Worm (Caenorhabditis elegans) whole organism, L4/young adult: Measurements from ENCODE around the gene C08G5.7.

Experiments used
- W03F9.2 ChIP-seq: fragments of 150-350 bp; optimal IDR thresholded peaks from 2 replicates; lab custom pipeline; 2014; ENCODE audit warnings: missing biosample characterization, missing genetic modification characterization
- dao-5 ChIP-seq: sonication (generic microtip); optimal IDR thresholded peaks from 2 replicates; lab custom pipeline; 2016; ENCODE audit warnings: missing genotype, missing genetic modification characterization, moderate library complexity, missing compliant biosample characterization
- him-1 ChIP-seq: sonication (generic microtip); optimal IDR thresholded peaks from 2 replicates; lab custom pipeline; 2016; ENCODE audit warnings: missing genotype, missing genetic modification reagents, missing genetic modification characterization, missing compliant biosample characterization

DNA sequence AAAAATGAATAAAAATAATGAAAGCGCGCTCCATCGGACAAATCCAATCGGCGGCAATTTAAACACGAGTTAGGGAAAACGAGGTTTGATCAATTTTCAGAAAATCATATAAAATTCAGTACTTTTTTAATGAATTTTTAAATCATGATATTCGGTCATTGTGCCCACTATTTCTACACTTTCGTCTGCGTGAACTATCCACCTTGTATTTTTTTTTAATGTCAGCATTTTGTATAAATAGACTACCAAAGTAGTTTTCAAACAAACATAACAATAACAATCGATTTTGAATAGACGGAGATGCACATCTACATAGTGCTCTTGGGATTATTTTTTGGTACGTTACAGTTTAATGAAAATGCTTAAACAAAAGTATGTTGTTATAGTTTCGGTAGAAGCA lies 23.0 kb upstream of the C08G5.7 start, which contains the start of gene F46F5.15:
- TF ChIP-seq him-1 (tag; lab: Kevin White, UChicago) (no peak), dao-5 (no peak), W03F9.2 (tag; lab: Kevin White, UChicago) (no peak)
